Worm (Caenorhabditis elegans): ENCODE measurements around the gene cest-6.
A peak's percentile ranks its signal among the peaks of the same experiment; 100 is the strongest.

The cest-6 gene

ce11 chrIV:6937548-6937947, 9.2 kb upstream of the cest-6 start, which contains the start of gene npr-12:
npr-12 (minus strand) TSS chrIV:6937648.
- TF ChIP-seq F13H6.1 (tag; optimal IDR thresholded peaks at IDR 0.05), result no peak
- no peak for TF ChIP-seq dmd-4 (tag; optimal IDR thresholded peaks at IDR 0.05; ENCODE audit: borderline replicate concordance)
- TF ChIP-seq ceh-22 (tag; optimal IDR thresholded peaks at IDR 0.05), result no peak
- TF ChIP-seq T23F11.4 (GFP tag; optimal IDR thresholded peaks at IDR 0.05), result no peak
- TF ChIP-seq eyg-1 (tag; optimal IDR thresholded peaks at IDR 0.05), result no peak
- TF ChIP-seq sdc-2 (tag; optimal IDR thresholded peaks at IDR 0.05), result no peak

ce11 chrIV:6925520-6925919, 2.8 kb downstream of the cest-6 start:
- TF ChIP-seq unc-55 (GFP tag; optimal IDR thresholded peaks at IDR 0.05), result no peak
- TF ChIP-seq C38D4.7 (GFP tag; optimal IDR thresholded peaks at IDR 0.05), result no peak
- no peak for TF ChIP-seq ceh-9 (tag; optimal IDR thresholded peaks at IDR 0.05)
- TF ChIP-seq ceh-2 (tag; optimal IDR thresholded peaks at IDR 0.05), result no peak
- TF ChIP-seq tbx-7 (tag; optimal IDR thresholded peaks at IDR 0.05), result no peak
- no peak for TF ChIP-seq hlh-15 (tag; optimal IDR thresholded peaks at IDR 0.05)
- TF ChIP-seq fkh-10 (GFP tag; optimal IDR thresholded peaks at IDR 0.05), result no peak
- TF ChIP-seq unc-86 (tag; optimal IDR thresholded peaks at IDR 0.05), result no peak
- no peak for TF ChIP-seq pros-1 (tag; optimal IDR thresholded peaks at IDR 0.05)
- TF ChIP-seq dmd-4 (tag; optimal IDR thresholded peaks at IDR 0.05; ENCODE audit: borderline replicate concordance), result no peak
- no peak for TF ChIP-seq lim-6 (tag; optimal IDR thresholded peaks at IDR 0.05)
- no peak for TF ChIP-seq hlh-13 (GFP tag; optimal IDR thresholded peaks at IDR 0.05)

ce11 chrIV:6923070-6923469, 5.2 kb downstream of the cest-6 start, which contains the start of gene T22D1.1:
T22D1.1 (plus strand) TSS chrIV:6923370.
- TF ChIP-seq odd-2 (tag; optimal IDR thresholded peaks at IDR 0.05) (no peak), unc-55 (GFP tag; optimal IDR thresholded peaks at IDR 0.05) (no peak), pqm-1 (tag; optimal IDR thresholded peaks at IDR 0.05) (no peak), elt-2 (tag; optimal IDR thresholded peaks at IDR 0.05) (no peak), F13H6.1 (tag; optimal IDR thresholded peaks at IDR 0.05) (no peak), ceh-9 (tag; optimal IDR thresholded peaks at IDR 0.05) (no peak), K09A11.1 (tag; optimal IDR thresholded peaks at IDR 0.05; ENCODE audit: insufficient read depth) (no peak), hlh-30 (tag; optimal IDR thresholded peaks at IDR 0.05; ENCODE audit: insufficient read depth) (no peak), nhr-232 (tag; optimal IDR thresholded peaks at IDR 0.05) (no peak), npax-4 (tag; optimal IDR thresholded peaks at IDR 0.05) (no peak), pha-2 (tag; optimal IDR thresholded peaks at IDR 0.05) (no peak), ceh-14 (tag; optimal IDR thresholded peaks at IDR 0.05) (no peak), ceh-22 (tag; optimal IDR thresholded peaks at IDR 0.05) (no peak), sdc-2 (tag; optimal IDR thresholded peaks at IDR 0.05) (no peak)

- TF ChIP-seq ceh-9 (tag; optimal IDR thresholded peaks at IDR 0.05) (no peak), gmeb-2 (tag; optimal IDR thresholded peaks at IDR 0.05) (no peak), che-1 (tag; optimal IDR thresholded peaks at IDR 0.05) (no peak), pag-3 (tag; optimal IDR thresholded peaks at IDR 0.05; ENCODE audit: borderline replicate concordance) (no peak), lin-11 (tag; optimal IDR thresholded peaks at IDR 0.05) (no peak)
Observed at ce11 chrIV:6920063-6920462, 8.3 kb downstream of the cest-6 start, which contains the start of gene T22D1.18. T22D1.18 (minus strand) TSS chrIV:6920163.

- peak; percentile 77 for TF ChIP-seq unc-42 (tag; optimal IDR thresholded peaks at IDR 0.05)
- TF ChIP-seq ceh-31 (tag; optimal IDR thresholded peaks at IDR 0.05), result peak; percentile 48
- no peak for TF ChIP-seq unc-3 (GFP tag; conservative IDR thresholded peaks at IDR 0.05)
- no peak for TF ChIP-seq unc-3 (tag; optimal IDR thresholded peaks at IDR 0.05)
- TF ChIP-seq dve-1 (tag; optimal IDR thresholded peaks at IDR 0.05), result no peak
- no peak for TF ChIP-seq dmd-4 (tag; optimal IDR thresholded peaks at IDR 0.05; ENCODE audit: borderline replicate concordance)
- peak; percentile 2 for TF ChIP-seq ttx-3 (tag; optimal IDR thresholded peaks at IDR 0.05)
- no peak for TF ChIP-seq hlh-8 (tag; optimal IDR thresholded peaks at IDR 0.05)
- peak; percentile 38 for TF ChIP-seq ceh-34 (tag; optimal IDR thresholded peaks at IDR 0.05)
- no peak for TF ChIP-seq madf-2 (tag; optimal IDR thresholded peaks at IDR 0.05)
- TF ChIP-seq tbx-2 (tag; optimal IDR thresholded peaks at IDR 0.05), result no peak
- TF ChIP-seq ceh-18 (tag; optimal IDR thresholded peaks at IDR 0.05), result peak; percentile 12
- no peak for TF ChIP-seq ceh-22 (tag; optimal IDR thresholded peaks at IDR 0.05)
- peak; percentile 62 for TF ChIP-seq nfya-1 (tag; optimal IDR thresholded peaks at IDR 0.05)
- peak; percentile 48 for TF ChIP-seq hlh-30 (tag; optimal IDR thresholded peaks at IDR 0.05; ENCODE audit: insufficient read depth)
- TF ChIP-seq mec-3 (tag; optimal IDR thresholded peaks at IDR 0.05; ENCODE audit: borderline replicate concordance), result no peak
- TF ChIP-seq sox-4 (tag; optimal IDR thresholded peaks at IDR 0.05), result no peak
- no peak for TF ChIP-seq pqm-1 (tag; optimal IDR thresholded peaks at IDR 0.05)
Observed at ce11 chrIV:6919318-6919717, 9.0 kb downstream of the cest-6 start, which contains the start of gene ruvb-2. ruvb-2 (minus strand) TSS chrIV:6919406.
